Worm (Caenorhabditis elegans): ENCODE measurements around the gene odd-2.

odd-2 gene

DNA sequence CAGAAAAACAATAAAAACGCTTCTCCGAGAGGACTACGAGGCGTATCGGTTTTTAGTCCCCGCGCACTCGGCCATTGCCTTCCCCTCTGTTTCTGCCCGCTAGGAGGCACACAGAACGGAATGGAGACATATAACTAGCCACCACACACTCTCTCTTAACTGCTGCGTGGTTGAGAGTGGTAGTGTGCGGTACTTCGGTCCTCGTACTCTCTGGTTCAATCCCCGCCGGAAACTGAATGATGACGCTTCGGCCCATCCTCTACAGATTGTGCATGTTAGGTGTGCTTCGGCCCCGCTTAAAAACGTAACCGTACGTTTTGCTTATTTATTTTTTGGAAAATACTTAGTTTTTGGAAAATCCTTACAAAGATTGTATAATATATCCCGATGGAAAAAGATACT lies 47.4 kb upstream of the odd-2 start, which contains the start of gene T13C5.6 (continued):
- TF ChIP-seq tbx-2 (tag; optimal IDR thresholded peaks at IDR 0.05) (peak; percentile 85), mdl-1 (tag; optimal IDR thresholded peaks at IDR 0.05) (no peak), nhr-23 (tag; optimal IDR thresholded peaks at IDR 0.05) (peak; percentile 73)

DNA sequence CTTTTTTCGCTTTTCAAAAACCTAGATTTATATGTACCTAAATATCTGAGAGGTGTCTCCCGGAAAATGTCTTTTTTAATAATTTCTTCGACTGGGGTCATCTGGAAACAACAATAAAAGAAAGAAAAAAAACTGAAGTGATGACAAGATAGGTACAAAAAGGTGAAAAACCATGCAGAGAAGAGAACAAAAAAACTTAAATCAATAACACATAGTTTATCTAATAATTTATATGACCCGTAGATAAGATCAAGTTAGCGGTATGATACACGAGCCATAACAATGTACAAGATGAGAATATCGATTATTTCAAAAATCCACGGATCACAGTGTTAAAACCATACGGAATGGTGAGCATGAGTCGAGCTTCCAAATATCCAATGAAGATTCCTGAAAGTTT lies 46.0 kb upstream of the odd-2 start, which contains the start of gene mtp-18:
Gene mtp-18 (minus strand): TSS at position 101 of the 400 bp plus-strand sequence.
- no peak for TF ChIP-seq elt-2 (tag; optimal IDR thresholded peaks at IDR 0.05)
- no peak for TF ChIP-seq lsy-12 (tag; optimal IDR thresholded peaks at IDR 0.05)
- no peak for TF ChIP-seq ztf-11 (tag; optimal IDR thresholded peaks at IDR 0.05)
- no peak for TF ChIP-seq lin-15B (tag; optimal IDR thresholded peaks at IDR 0.05)
- no peak for TF ChIP-seq eor-1 (tag; optimal IDR thresholded peaks at IDR 0.05)
- TF ChIP-seq nhr-28 (tag; optimal IDR thresholded peaks at IDR 0.05), result no peak
- TF ChIP-seq nhr-237 (tag; optimal IDR thresholded peaks at IDR 0.05), result no peak
- no peak for TF ChIP-seq ceh-16 (tag; optimal IDR thresholded peaks at IDR 0.05)
- no peak for TF ChIP-seq R02D3.7 (tag; optimal IDR thresholded peaks at IDR 0.05)
- no peak for TF ChIP-seq zag-1 (tag; optimal IDR thresholded peaks at IDR 0.05)
- TF ChIP-seq ceh-28 (tag; optimal IDR thresholded peaks at IDR 0.05), result no peak
- TF ChIP-seq fos-1 (tag; optimal IDR thresholded peaks at IDR 0.05), result no peak
- TF ChIP-seq nhr-11 (tag; optimal IDR thresholded peaks at IDR 0.05), result no peak
- TF ChIP-seq nhr-12 (tag; optimal IDR thresholded peaks at IDR 0.05), result no peak
- no peak for TF ChIP-seq skn-1 (tag; optimal IDR thresholded peaks at IDR 0.05)

DNA sequence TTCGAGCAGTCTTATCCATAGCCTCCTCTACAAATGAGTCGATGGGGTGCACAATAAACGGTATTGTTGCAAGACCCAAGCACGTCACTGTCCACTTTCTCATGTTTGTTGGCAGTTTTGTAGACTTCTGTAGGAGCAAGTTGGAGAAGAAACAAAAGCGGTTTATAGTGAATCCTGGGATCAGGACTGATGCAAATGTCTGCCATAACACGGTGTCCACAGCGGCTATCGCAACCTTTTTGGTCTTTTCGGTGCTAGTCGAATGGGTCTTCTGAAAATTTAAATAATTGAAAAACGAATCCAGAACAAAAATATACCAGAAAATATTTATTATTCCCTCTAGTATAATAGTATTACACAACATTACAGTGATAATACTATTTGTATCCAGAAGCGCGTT lies 45.0 kb upstream of the odd-2 start:
- TF ChIP-seq lin-15B (tag; optimal IDR thresholded peaks at IDR 0.05) (no peak), sea-2 (GFP tag; optimal IDR thresholded peaks at IDR 0.05) (no peak), jun-1 (tag; optimal IDR thresholded peaks at IDR 0.05) (no peak), ceh-82 (tag; optimal IDR thresholded peaks at IDR 0.05) (no peak), unc-62 (GFP tag; optimal IDR thresholded peaks at IDR 0.05) (no peak), fkh-2 (tag; optimal IDR thresholded peaks at IDR 0.05) (no peak), nhr-12 (tag; optimal IDR thresholded peaks at IDR 0.05) (no peak), nhr-28 (tag; optimal IDR thresholded peaks at IDR 0.05) (no peak)

DNA sequence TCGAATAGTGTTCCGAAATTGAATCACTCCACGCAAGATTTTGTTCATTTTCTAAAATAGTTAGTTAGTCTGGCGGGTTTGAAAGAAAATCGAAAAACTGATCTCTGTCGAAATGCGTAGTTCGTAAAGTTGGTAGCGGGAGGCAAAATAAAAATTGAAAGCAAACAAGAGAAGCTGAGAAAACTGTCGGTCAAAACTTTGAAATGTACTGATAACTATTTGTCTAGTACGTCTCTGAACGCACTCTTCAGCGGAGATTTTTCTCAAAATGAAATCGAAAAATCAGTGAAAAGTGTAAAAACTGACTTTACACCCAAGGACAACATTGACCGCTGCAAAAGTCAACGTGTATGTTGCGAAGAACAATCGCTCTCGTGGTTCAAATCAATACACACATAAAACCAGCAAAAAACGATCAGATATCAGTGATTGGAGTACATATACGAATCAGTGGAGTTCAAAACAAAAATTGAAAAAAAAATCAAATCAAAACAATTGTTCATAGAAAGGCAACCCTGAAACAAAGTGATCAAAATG lies 44.4 kb upstream of the odd-2 start, which contains the start of gene bca-1:
Gene bca-1 (minus strand): TSS at position 51 of the 537 bp plus-strand sequence.
- TF ChIP-seq ceh-16 (tag; optimal IDR thresholded peaks at IDR 0.05) (no peak), elt-3 (tag; optimal IDR thresholded peaks at IDR 0.05) (no peak), snpc-4 (tag; optimal IDR thresholded peaks at IDR 0.05) (no peak), ztf-4 (tag; optimal IDR thresholded peaks at IDR 0.05) (peak; percentile 30), nhr-11 (tag; optimal IDR thresholded peaks at IDR 0.05) (no peak), ama-1 (optimal IDR thresholded peaks at IDR 0.05) (peak; percentile 51), zag-1 (tag; optimal IDR thresholded peaks at IDR 0.05) (no peak), pha-4 (tag; optimal IDR thresholded peaks at IDR 0.05) (peak; percentile 56), egl-5 (tag; optimal IDR thresholded peaks at IDR 0.05) (no peak), ztf-11 (tag; optimal IDR thresholded peaks at IDR 0.05) (no peak), nhr-12 (tag; optimal IDR thresholded peaks at IDR 0.05) (no peak), aly-2 (tag; optimal IDR thresholded peaks at IDR 0.05) (no peak), ceh-28 (tag; optimal IDR thresholded peaks at IDR 0.05) (no peak), nhr-25 (tag; optimal IDR thresholded peaks at IDR 0.05) (peak; percentile 58), sea-2 (GFP tag; optimal IDR thresholded peaks at IDR 0.05) (no peak), nfya-1 (tag; optimal IDR thresholded peaks at IDR 0.05; ENCODE audit: insufficient read depth) (peak; percentile 39), ceh-82 (tag; optimal IDR thresholded peaks at IDR 0.05) (no peak), nhr-43 (tag; optimal IDR thresholded peaks at IDR 0.05; ENCODE audit: poor library complexity, severe bottlenecking) (peak; percentile 63), nhr-77 (tag; optimal IDR thresholded peaks at IDR 0.05) (no peak), egl-27 (tag; optimal IDR thresholded peaks at IDR 0.05) (no peak), tbx-2 (tag; optimal IDR thresholded peaks at IDR 0.05) (no peak), elt-2 (tag; optimal IDR thresholded peaks at IDR 0.05) (peak; percentile 15), pqm-1 (tag; optimal IDR thresholded peaks at IDR 0.05) (peak; percentile 55), nhr-76 (tag; optimal IDR thresholded peaks at IDR 0.05) (no peak), ZK546.5 (tag; optimal IDR thresholded peaks at IDR 0.05) (no peak), unc-39 (tag; optimal IDR thresholded peaks at IDR 0.05) (no peak)

All from whole organism, L3 larva.